Worm (Caenorhabditis elegans) whole organism, L1 larva: Measurements from ENCODE around the gene C03H12.1.
A peak's percentile ranks its signal among the peaks of the same experiment; 100 is the strongest.

Experiments used
- C04F5.9 ChIP-seq: sonication (generic microtip); optimal IDR thresholded peaks from 2 replicates; lab custom pipeline; 2016; ENCODE audit warnings: missing genetic modification characterization, missing compliant biosample characterization
- C16A3.4 ChIP-seq: fragments of 150-350 bp; optimal IDR thresholded peaks from 2 replicates; lab custom pipeline; 2014; ENCODE audit warnings: missing biosample characterization, missing genetic modification characterization
- aha-1 ChIP-seq: fragments of 150-350 bp; optimal IDR thresholded peaks from 2 replicates; lab custom pipeline; 2014; ENCODE audit warnings: missing biosample characterization, missing genetic modification characterization
- blmp-1 ChIP-seq: fragments of 150-350 bp; optimal IDR thresholded peaks from 2 replicates; lab custom pipeline; 2014; ENCODE audit warnings: missing biosample characterization, missing genetic modification characterization
- ceh-8 ChIP-seq: fragments of 200-800 bp; sonication (Bioruptor generic); optimal IDR thresholded peaks from 2 replicates; lab custom pipeline; 2018; ENCODE audit warnings: mild to moderate bottlenecking, missing genetic modification characterization, moderate library complexity, missing compliant biosample characterization
- ceh-82 ChIP-seq, 3 experiments: fragments of 150-350 bp in 1 of 3; sonication (generic microtip) in 2 of 3; optimal IDR thresholded peaks; 2 replicates each; lab custom pipeline; 2014 to 2017; ENCODE audit warnings: missing biosample characterization in 3 of 3, missing genetic modification characterization in 3 of 3
- dsc-1 ChIP-seq: sonication (generic microtip); optimal IDR thresholded peaks from 2 replicates; lab custom pipeline; 2016; ENCODE audit warnings: mild to moderate bottlenecking, missing genetic modification characterization, missing compliant biosample characterization
- egl-27 ChIP-seq, 2 experiments: fragments of 150-350 bp in 1 of 2; sonication (generic microtip); optimal IDR thresholded peaks; 3 replicates each; lab custom pipeline; 2017 to 2018; ENCODE audit warnings: missing biosample characterization in 2 of 2, missing genetic modification characterization in 2 of 2, missing genetic modification reagents in 2 of 2
- fkh-10 ChIP-seq: sonication (generic microtip); optimal IDR thresholded peaks from 2 replicates; lab custom pipeline; 2017; ENCODE audit warnings: missing biosample characterization, missing genetic modification reagents, missing genetic modification characterization
- hlh-17 ChIP-seq: fragments of 200-800 bp; sonication (Bioruptor generic); optimal IDR thresholded peaks from 2 replicates; lab custom pipeline; 2018; ENCODE audit warnings: missing genetic modification characterization, mild to moderate bottlenecking, missing compliant biosample characterization, moderate library complexity, borderline replicate concordance
- irx-1 ChIP-seq: sonication (generic microtip); optimal IDR thresholded peaks from 2 replicates; lab custom pipeline; 2016; ENCODE audit warnings: missing genetic modification characterization, missing compliant biosample characterization
- lin-14 ChIP-seq: fragments of 200-800 bp; sonication (Bioruptor generic); optimal IDR thresholded peaks from 2 replicates; lab custom pipeline; 2018; ENCODE audit warnings: mild to moderate bottlenecking, missing genetic modification characterization, moderate library complexity, missing compliant biosample characterization
- lin-35 ChIP-seq, 2 experiments: fragments of 150-350 bp; optimal IDR thresholded peaks; 2 replicates each; lab custom pipeline; 2014; ENCODE audit warnings: missing biosample characterization in 2 of 2, missing genetic modification characterization in 2 of 2, missing genetic modification reagents in 2 of 2
- lir-3 ChIP-seq: sonication (generic microtip); optimal IDR thresholded peaks from 2 replicates; lab custom pipeline; 2016; ENCODE audit warnings: mild to moderate bottlenecking, missing genetic modification characterization, moderate library complexity, missing compliant biosample characterization; ENCODE audit not compliant: poor library complexity
- lsy-2 ChIP-seq, 2 experiments: fragments of 150-350 bp; optimal IDR thresholded peaks; 2 replicates each; lab custom pipeline; 2014; ENCODE audit warnings: missing biosample characterization in 2 of 2, missing genetic modification characterization in 2 of 2
- mep-1 ChIP-seq: fragments of 150-350 bp; optimal IDR thresholded peaks from 2 replicates; lab custom pipeline; 2014; ENCODE audit warnings: missing biosample characterization, missing genetic modification characterization
- nhr-12 ChIP-seq: sonication (generic microtip); optimal IDR thresholded peaks from 2 replicates; lab custom pipeline; 2017; ENCODE audit warnings: missing biosample characterization, missing genetic modification characterization
- nhr-20 ChIP-seq: sonication (generic microtip); optimal IDR thresholded peaks from 2 replicates; lab custom pipeline; 2016; ENCODE audit warnings: mild to moderate bottlenecking, missing genetic modification characterization, missing compliant biosample characterization
- nhr-47 ChIP-seq: sonication (generic microtip); optimal IDR thresholded peaks from 2 replicates; lab custom pipeline; 2016; ENCODE audit warnings: mild to moderate bottlenecking, missing genetic modification characterization, moderate library complexity, missing compliant biosample characterization
- nhr-76 ChIP-seq: sonication (generic microtip); optimal IDR thresholded peaks from 2 replicates; lab custom pipeline; 2017; ENCODE audit warnings: missing biosample characterization, missing genetic modification characterization
- nhr-77 ChIP-seq: fragments of 150-350 bp; optimal IDR thresholded peaks from 2 replicates; lab custom pipeline; 2014; ENCODE audit warnings: missing biosample characterization, missing genetic modification characterization
- nhr-84 ChIP-seq: sonication (generic microtip); optimal IDR thresholded peaks from 2 replicates; lab custom pipeline; 2017; ENCODE audit warnings: missing biosample characterization, missing genetic modification characterization
- nhr-90 ChIP-seq: sonication (generic microtip); optimal IDR thresholded peaks from 2 replicates; lab custom pipeline; 2016; ENCODE audit warnings: mild to moderate bottlenecking, missing genetic modification characterization, missing compliant biosample characterization; ENCODE audit not compliant: poor library complexity
- pqm-1 ChIP-seq: sonication (generic microtip); optimal IDR thresholded peaks from 3 replicates; lab custom pipeline; 2017; ENCODE audit warnings: missing biosample characterization, missing genetic modification characterization
- snpc-4 ChIP-seq: fragments of 150-350 bp; optimal IDR thresholded peaks from 2 replicates; lab custom pipeline; 2014; ENCODE audit warnings: missing biosample characterization, missing genetic modification characterization
- snu-23 ChIP-seq: sonication (generic microtip); optimal IDR thresholded peaks from 2 replicates; lab custom pipeline; 2016; ENCODE audit warnings: missing genetic modification characterization, missing compliant biosample characterization
- sox-4 ChIP-seq: sonication (generic microtip); optimal IDR thresholded peaks from 2 replicates; lab custom pipeline; 2016; ENCODE audit warnings: missing genetic modification characterization, missing compliant biosample characterization
- sup-37 ChIP-seq: fragments of 200-800 bp; sonication (Bioruptor generic); optimal IDR thresholded peaks from 2 replicates; lab custom pipeline; 2018; ENCODE audit warnings: mild to moderate bottlenecking, missing genetic modification characterization, missing compliant biosample characterization
- tbx-2 ChIP-seq: sonication (generic microtip); optimal IDR thresholded peaks from 2 replicates; lab custom pipeline; 2016; ENCODE audit warnings: missing genetic modification characterization, missing compliant biosample characterization
- xbp-1 ChIP-seq: sonication (generic microtip); optimal IDR thresholded peaks from 2 replicates; lab custom pipeline; 2016; ENCODE audit warnings: missing genetic modification characterization, missing compliant biosample characterization

The C03H12.1 gene

DNA sequence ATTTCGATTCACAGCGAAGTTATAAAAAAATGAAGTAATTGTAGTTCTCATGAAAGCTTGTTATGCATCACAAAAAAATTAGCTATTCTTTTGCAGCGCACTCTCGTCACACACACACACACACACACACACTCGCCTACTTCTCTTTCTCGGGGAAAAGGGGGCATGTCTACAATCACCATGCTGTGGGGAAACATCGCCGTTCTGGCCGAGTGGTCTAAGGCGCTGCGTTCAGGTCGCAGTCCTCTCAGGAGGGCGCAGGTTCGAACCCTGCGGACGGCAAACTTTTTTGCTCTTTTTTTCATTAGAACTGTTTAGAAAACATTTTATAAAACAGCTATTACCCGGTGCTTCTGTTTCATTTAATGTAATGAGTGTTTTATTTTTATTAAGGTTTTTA, 52.6 kb downstream of the C03H12.1 start (continued):
- no peak for TF ChIP-seq aha-1 (tag; lab: Kevin White, UChicago)
- TF ChIP-seq nhr-84, result no peak
- TF ChIP-seq lin-35 (GFP tag; optimal IDR thresholded peaks at IDR 0.05; lab: Kevin White, UChicago), result peak; percentile 32 to 70
- peak; percentile 77 for TF ChIP-seq lin-14 (GFP tag; lab: Kevin White, UChicago)
- peak; percentile 74 for TF ChIP-seq ceh-8 (GFP tag; lab: Kevin White, UChicago)
- TF ChIP-seq nhr-90 (tag; lab: Kevin White, UChicago), result peak; percentile 55
- peak; percentile 55 for TF ChIP-seq nhr-76 (tag; lab: Kevin White, UChicago)
- TF ChIP-seq C16A3.4 (tag; lab: Kevin White, UChicago), result peak; percentile 50
- no peak for TF ChIP-seq blmp-1 (tag; lab: Kevin White, UChicago)
- peak in 1 of 2 experiments; percentile 32 for TF ChIP-seq egl-27 (tag; optimal IDR thresholded peaks at IDR 0.05; lab: Kevin White, UChicago)
- TF ChIP-seq C04F5.9 (tag; lab: Kevin White, UChicago), result no peak
- peak; percentile 49 for TF ChIP-seq xbp-1 (tag; lab: Kevin White, UChicago)
- peak; percentile 30 to 83 (median 82) for TF ChIP-seq ceh-82 (tag; optimal IDR thresholded peaks at IDR 0.05; lab: Kevin White, UChicago)
- TF ChIP-seq nhr-77 (tag; lab: Kevin White, UChicago), result peak; percentile 44
- TF ChIP-seq hlh-17, result no peak
- no peak for TF ChIP-seq pqm-1 (tag; lab: Kevin White, UChicago)
- TF ChIP-seq tbx-2 (tag; lab: Kevin White, UChicago), result peak; percentile 68
- TF ChIP-seq fkh-10 (GFP tag; lab: Kevin White, UChicago), result peak; percentile 36
- peak; percentile 47 for TF ChIP-seq mep-1 (tag; lab: Kevin White, UChicago)
- peak; percentile 47 for TF ChIP-seq lir-3 (tag; lab: Kevin White, UChicago)
- TF ChIP-seq sox-4, result peak; percentile 25
- no peak for TF ChIP-seq nhr-12
- peak; percentile 74 for TF ChIP-seq nhr-47 (tag; lab: Kevin White, UChicago)
- TF ChIP-seq nhr-20 (tag; lab: Kevin White, UChicago), result peak; percentile 62
- peak; percentile 79 for TF ChIP-seq snu-23 (GFP tag; lab: Kevin White, UChicago)
- peak; percentile 49 for TF ChIP-seq snpc-4
- peak; percentile 47 to 52 for TF ChIP-seq lsy-2 (tag; optimal IDR thresholded peaks at IDR 0.05; lab: Kevin White, UChicago)
- peak; percentile 24 for TF ChIP-seq irx-1

DNA sequence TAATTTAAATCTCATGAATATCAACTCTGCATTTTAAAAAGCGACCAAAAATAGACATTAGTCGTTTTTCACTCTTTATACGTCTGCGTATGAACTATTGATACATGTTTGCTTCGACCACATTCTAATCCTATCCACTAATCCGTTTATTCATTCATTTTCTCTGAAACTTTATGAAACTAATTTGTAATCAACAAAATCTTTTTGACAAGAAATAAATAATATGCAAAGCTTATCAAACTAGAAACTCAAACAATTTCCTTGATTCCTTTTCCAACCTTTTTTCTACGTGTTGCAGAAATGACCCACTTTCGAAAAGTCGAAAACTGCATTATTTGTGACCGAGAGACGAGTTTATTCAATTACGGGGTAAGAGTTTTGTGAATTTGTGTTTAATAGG, 53.1 kb downstream of the C03H12.1 start, which contains the start of gene nhr-255:
Gene nhr-255 (plus strand): TSS at position 301 of the 400 bp plus-strand sequence.
- TF ChIP-seq dsc-1, result peak; percentile 37
- no peak for TF ChIP-seq snu-23 (GFP tag; lab: Kevin White, UChicago)
- TF ChIP-seq sup-37 (GFP tag; lab: Kevin White, UChicago), result no peak
